Worm (Caenorhabditis elegans) whole organism, young adult: Measurements from ENCODE around the gene C06A6.2.

Source experiments
- C06A6.2 ChIP-seq: fragments of 200-800 bp; sonication (Bioruptor generic); conservative IDR thresholded peaks from 2 replicates; pipeline ENCODE4 v1.3.6; 2022; ENCODE audit warnings: missing genetic modification characterization, missing compliant biosample characterization
- D2030.7 ChIP-seq: fragments of 200-800 bp; sonication (Bioruptor generic); IDR thresholded peaks from 2 replicates; pipeline ENCODE4 v1.3.6; 2022; ENCODE audit warnings: missing genetic modification reagents, missing genetic modification characterization, missing compliant biosample characterization
- F39B2.1 ChIP-seq: fragments of 200-800 bp; sonication (Bioruptor generic); IDR thresholded peaks from 2 replicates; pipeline ENCODE4 v1.3.6; 2022; ENCODE audit warnings: missing genetic modification reagents, missing genetic modification characterization, missing compliant biosample characterization
- T26A5.8 ChIP-seq: sonication (generic microtip); optimal IDR thresholded peaks from 2 replicates; lab custom pipeline; 2016; ENCODE audit warnings: missing genetic modification characterization, missing compliant biosample characterization
- Y53G8AR.9 ChIP-seq: fragments of 200-800 bp; sonication (Bioruptor generic); conservative IDR thresholded peaks from 2 replicates; pipeline ENCODE4 v1.3.6; 2022; ENCODE audit warnings: missing genetic modification reagents, missing genetic modification characterization, missing compliant biosample characterization
- Y56A3A.18 ChIP-seq: fragments of 200-800 bp; sonication (Bioruptor generic); IDR thresholded peaks from 2 replicates; pipeline ENCODE4 v1.3.6; 2022; ENCODE audit warnings: missing genetic modification reagents, missing genetic modification characterization, missing compliant biosample characterization
- Y67H2A.10 ChIP-seq: fragments of 200-800 bp; sonication (Bioruptor generic); conservative IDR thresholded peaks from 2 replicates; pipeline ENCODE4 v1.3.6; 2022; ENCODE audit warnings: missing genetic modification reagents, missing genetic modification characterization, missing compliant biosample characterization
- Y95B8A.8 ChIP-seq: fragments of 200-800 bp; sonication (Bioruptor generic); IDR thresholded peaks from 2 replicates; pipeline ENCODE4 v1.3.6; 2022; ENCODE audit warnings: missing genetic modification reagents, missing genetic modification characterization, missing compliant biosample characterization
- ama-1 ChIP-seq, 3 experiments: fragments of 150-350 bp in 1 of 3; sonication (generic microtip) in 2 of 3; optimal IDR thresholded peaks; 2 replicates each; lab custom pipeline; 2014 to 2018; ENCODE audit warnings: missing biosample characterization in 2 of 3, missing genetic modification characterization in 2 of 3, missing genetic modification reagents in 2 of 3
- aptf-2 ChIP-seq: fragments of 200-800 bp; sonication (Bioruptor generic); conservative IDR thresholded peaks from 2 replicates; pipeline ENCODE4 v1.3.6; 2022; ENCODE audit warnings: missing genetic modification reagents, missing genetic modification characterization, missing compliant biosample characterization
- athp-1 ChIP-seq: sonication (generic microtip); optimal IDR thresholded peaks from 2 replicates; lab custom pipeline; 2017; ENCODE audit warnings: mild to moderate bottlenecking, missing genetic modification characterization, missing compliant biosample characterization
- attf-3 ChIP-seq: fragments of 200-800 bp; sonication (Bioruptor generic); conservative IDR thresholded peaks from 2 replicates; pipeline ENCODE4 v1.3.6; 2022; ENCODE audit warnings: missing genetic modification reagents, missing genetic modification characterization, missing compliant biosample characterization
- attf-6 ChIP-seq: fragments of 200-800 bp; sonication (Bioruptor generic); IDR thresholded peaks from 2 replicates; pipeline ENCODE4 v1.3.6; 2022; ENCODE audit warnings: missing genetic modification reagents, missing genetic modification characterization, missing compliant biosample characterization
- bed-2 ChIP-seq: fragments of 200-800 bp; sonication (Bioruptor generic); IDR thresholded peaks from 2 replicates; pipeline ENCODE4 v1.3.6; 2022; ENCODE audit warnings: missing genetic modification reagents, missing genetic modification characterization, missing compliant biosample characterization
- ceh-27 ChIP-seq: fragments of 200-800 bp; sonication (Bioruptor generic); optimal IDR thresholded peaks from 2 replicates; lab custom pipeline; 2018; ENCODE audit warnings: mild to moderate bottlenecking, missing genetic modification characterization, moderate library complexity, missing compliant biosample characterization
- ceh-40 ChIP-seq: fragments of 200-800 bp; sonication (Bioruptor generic); IDR thresholded peaks from 2 replicates; pipeline ENCODE4 v1.3.6; 2022; ENCODE audit warnings: missing genetic modification characterization, missing compliant biosample characterization
- die-1 ChIP-seq: sonication (generic microtip); optimal IDR thresholded peaks from 2 replicates; lab custom pipeline; 2016; ENCODE audit warnings: missing genotype, mild to moderate bottlenecking, missing genetic modification characterization, missing compliant biosample characterization
- dox-1 ChIP-seq: fragments of 200-800 bp; sonication (Bioruptor generic); IDR thresholded peaks from 2 replicates; pipeline ENCODE4 v1.3.6; 2022; ENCODE audit warnings: missing genetic modification reagents, missing genetic modification characterization, missing compliant biosample characterization
- efl-1 ChIP-seq: fragments of 150-350 bp; optimal IDR thresholded peaks from 2 replicates; lab custom pipeline; 2014; ENCODE audit warnings: missing biosample characterization, missing genetic modification reagents, missing genetic modification characterization
- egrh-3 ChIP-seq: fragments of 200-800 bp; sonication (Bioruptor generic); IDR thresholded peaks from 2 replicates; pipeline ENCODE4 v1.3.6; 2022; ENCODE audit warnings: missing genetic modification reagents, missing genetic modification characterization, missing compliant biosample characterization
- him-1 ChIP-seq: sonication (generic microtip); optimal IDR thresholded peaks from 2 replicates; lab custom pipeline; 2016; ENCODE audit warnings: missing genotype, missing genetic modification reagents, missing genetic modification characterization, missing compliant biosample characterization
- hlh-26 ChIP-seq: fragments of 200-800 bp; sonication (Bioruptor generic); conservative IDR thresholded peaks from 2 replicates; pipeline ENCODE4 v1.3.6; 2022; ENCODE audit warnings: missing genetic modification reagents, missing genetic modification characterization, missing compliant biosample characterization
- let-526 ChIP-seq: fragments of 200-800 bp; sonication (Bioruptor generic); IDR thresholded peaks from 2 replicates; pipeline ENCODE4 v1.3.6; 2022; ENCODE audit warnings: missing genetic modification reagents, missing genetic modification characterization, missing compliant biosample characterization
- let-607 ChIP-seq, 2 experiments: fragments of 200-800 bp in 1 of 2; sonication (Bioruptor generic) in 1 of 2; sonication (generic microtip) in 1 of 2; optimal IDR thresholded peaks; 2 replicates each; lab custom pipeline; 2016 to 2018; ENCODE audit warnings: mild to moderate bottlenecking in 2 of 2, missing compliant biosample characterization in 2 of 2, missing genetic modification characterization in 2 of 2, moderate library complexity in 2 of 2, missing genotype in 1 of 2
- lin-26 ChIP-seq: fragments of 200-800 bp; sonication (Bioruptor generic); IDR thresholded peaks from 2 replicates; pipeline ENCODE4 v1.3.6; 2022; ENCODE audit warnings: missing genetic modification reagents, missing genetic modification characterization, missing compliant biosample characterization
- lin-54 ChIP-seq: fragments of 200-800 bp; sonication (Bioruptor generic); optimal IDR thresholded peaks from 2 replicates; lab custom pipeline; 2018; ENCODE audit warnings: mild to moderate bottlenecking, missing genetic modification characterization, missing compliant biosample characterization
- nfya-1 ChIP-seq: sonication (generic microtip); optimal IDR thresholded peaks from 2 replicates; lab custom pipeline; 2017; ENCODE audit warnings: antibody characterized with exemption, missing compliant biosample characterization, missing genetic modification characterization, borderline replicate concordance; ENCODE audit not compliant: insufficient read depth
- nhr-120 ChIP-seq: fragments of 200-800 bp; sonication (Bioruptor generic); IDR thresholded peaks from 2 replicates; pipeline ENCODE4 v1.3.6; 2022; ENCODE audit warnings: missing genetic modification characterization, missing compliant biosample characterization
- nhr-27 ChIP-seq: fragments of 200-800 bp; sonication (Bioruptor generic); optimal IDR thresholded peaks from 2 replicates; lab custom pipeline; 2018; ENCODE audit warnings: mild to moderate bottlenecking, missing genetic modification characterization, moderate library complexity, missing compliant biosample characterization
- nhr-90 ChIP-seq: sonication (generic microtip); optimal IDR thresholded peaks from 2 replicates; lab custom pipeline; 2016; ENCODE audit warnings: missing genotype, mild to moderate bottlenecking, missing genetic modification characterization, missing compliant biosample characterization
- pbrm-1 ChIP-seq: fragments of 200-800 bp; sonication (Bioruptor generic); IDR thresholded peaks from 2 replicates; pipeline ENCODE4 v1.3.6; 2022; ENCODE audit warnings: missing genetic modification reagents, missing genetic modification characterization, missing compliant biosample characterization
- rec-8 ChIP-seq, 2 experiments: sonication (generic microtip); optimal IDR thresholded peaks; 2 replicates each; lab custom pipeline; 2016; ENCODE audit warnings: mild to moderate bottlenecking in 2 of 2, missing genetic modification characterization in 2 of 2, missing genetic modification reagents in 2 of 2, missing genotype in 2 of 2, missing biosample characterization in 1 of 2, missing compliant biosample characterization in 1 of 2, moderate library complexity in 1 of 2
- sdz-38 ChIP-seq: sonication (generic microtip); optimal IDR thresholded peaks from 2 replicates; lab custom pipeline; 2016; ENCODE audit warnings: missing genotype, missing genetic modification characterization, missing compliant biosample characterization
- sea-2 ChIP-seq: fragments of 200-800 bp; sonication (Bioruptor generic); IDR thresholded peaks from 2 replicates; pipeline ENCODE4 v1.3.6; 2022; ENCODE audit warnings: missing genetic modification characterization, missing compliant biosample characterization
- snpc-1.3 ChIP-seq: sonication (generic microtip); optimal IDR thresholded peaks from 2 replicates; lab custom pipeline; 2017; ENCODE audit warnings: missing genetic modification characterization, mild to moderate bottlenecking, missing compliant biosample characterization, antibody characterized with exemption, moderate library complexity, missing genotype, missing genetic modification reagents; ENCODE audit not compliant: insufficient read depth
- tbx-9 ChIP-seq: sonication (generic microtip); optimal IDR thresholded peaks from 2 replicates; lab custom pipeline; 2016; ENCODE audit warnings: borderline replicate concordance, missing genetic modification characterization, inconsistent platforms, missing compliant biosample characterization
- unc-62 ChIP-seq: fragments of 150-350 bp; optimal IDR thresholded peaks from 2 replicates; lab custom pipeline; 2014; ENCODE audit warnings: missing biosample characterization, missing genetic modification reagents, missing genetic modification characterization
- ztf-22 ChIP-seq: fragments of 200-800 bp; sonication (Bioruptor generic); optimal IDR thresholded peaks from 2 replicates; lab custom pipeline; 2018; ENCODE audit warnings: mild to moderate bottlenecking, missing genetic modification characterization, moderate library complexity, missing compliant biosample characterization
- ztf-28 ChIP-seq: fragments of 200-800 bp; sonication (Bioruptor generic); IDR thresholded peaks from 2 replicates; pipeline ENCODE4 v1.3.6; 2022; ENCODE audit warnings: missing genetic modification reagents, missing genetic modification characterization, missing compliant biosample characterization
- ztf-6 ChIP-seq: fragments of 200-800 bp; sonication (Bioruptor generic); IDR thresholded peaks from 2 replicates; pipeline ENCODE4 v1.3.6; 2022; ENCODE audit warnings: missing genetic modification reagents, missing genetic modification characterization, missing compliant biosample characterization

C06A6.2 gene

ce11 chrIV:7845585-7845984, 837 bp upstream of the C06A6.2 start (continued):
- TF ChIP-seq efl-1 (GFP tag; lab: Kevin White, UChicago) (no peak), nhr-90 (tag; lab: Kevin White, UChicago) (peak; percentile 66), bed-2 (GFP tag; lab: Robert Waterston, UW) (no peak), ceh-27 (GFP tag; lab: Kevin White, UChicago) (peak; percentile 82), ama-1 (optimal IDR thresholded peaks at IDR 0.05; lab: Kevin White, UChicago) (no peak), ama-1 (GFP tag; optimal IDR thresholded peaks at IDR 0.05; lab: Kevin White, UChicago) (no peak), T26A5.8 (tag; lab: Kevin White, UChicago) (no peak), ztf-22 (GFP tag; lab: Kevin White, UChicago) (no peak), lin-54 (GFP tag; lab: Kevin White, UChicago) (peak; percentile 22), unc-62 (no peak), snpc-1.3 (tag; lab: Kevin White, UChicago) (no peak), Y67H2A.10 (GFP tag; lab: Robert Waterston, UW) (no peak), ztf-6 (GFP tag; lab: Robert Waterston, UW) (no peak), D2030.7 (GFP tag; lab: Robert Waterston, UW) (no peak), ceh-40 (GFP tag; lab: Robert Waterston, UW) (no peak), dox-1 (GFP tag; lab: Robert Waterston, UW) (peak; percentile 77; the same call in 1 of the 2 replicates), aptf-2 (GFP tag; lab: Robert Waterston, UW) (no peak), Y56A3A.18 (GFP tag; lab: Robert Waterston, UW) (peak; percentile 59; the same call in 1 of the 2 replicates), C06A6.2 (GFP tag; lab: Robert Waterston, UW) (no peak), Y95B8A.8 (GFP tag; lab: Robert Waterston, UW) (no peak), him-1 (tag; lab: Kevin White, UChicago) (no peak), attf-6 (GFP tag; lab: Robert Waterston, UW) (no peak), let-607 (tag; optimal IDR thresholded peaks at IDR 0.05; lab: Kevin White, UChicago) (peak in 1 of 2 experiments; percentile 38), nhr-120 (no peak), nhr-27 (peak; percentile 34), hlh-26 (GFP tag; lab: Robert Waterston, UW) (no peak), let-526 (GFP tag; lab: Robert Waterston, UW) (no peak), lin-26 (GFP tag; lab: Robert Waterston, UW) (peak; percentile 22; the same call in 1 of the 2 replicates), F39B2.1 (GFP tag; lab: Robert Waterston, UW) (no peak), sdz-38 (tag; lab: Kevin White, UChicago) (no peak), attf-3 (no peak), egrh-3 (GFP tag; lab: Robert Waterston, UW) (peak; percentile 75), athp-1 (tag; lab: Kevin White, UChicago) (no peak), nfya-1 (tag; lab: Kevin White, UChicago) (no peak)

- TF ChIP-seq tbx-9 (tag; lab: Kevin White, UChicago) (no peak), sea-2 (GFP tag; lab: Robert Waterston, UW) (no peak), ceh-40 (GFP tag; lab: Robert Waterston, UW) (no peak), F39B2.1 (GFP tag; lab: Robert Waterston, UW) (no peak), ztf-28 (no peak), rec-8 (tag; optimal IDR thresholded peaks at IDR 0.05; lab: Kevin White, UChicago) (no peak), hlh-26 (GFP tag; lab: Robert Waterston, UW) (no peak), pbrm-1 (GFP tag; lab: Robert Waterston, UW) (no peak), die-1 (tag; lab: Kevin White, UChicago) (no peak), Y53G8AR.9 (GFP tag; lab: Robert Waterston, UW) (no peak)
Measured at ce11 chrIV:7849235-7849634, 2.8 kb downstream of the C06A6.2 start.
